Fruit fly (Drosophila melanogaster) whole organism, prepupa: Measurements from ENCODE around the gene CalpB.
A peak's percentile ranks its signal among the peaks of the same experiment; 100 is the strongest.

ENCODE experiments used
- Blimp-1 ChIP-seq: fragments of 200-800 bp; sonication (Bioruptor generic); optimal IDR thresholded peaks from 3 replicates; lab custom pipeline; 2017; ENCODE audit warnings: missing biosample characterization, missing genetic modification characterization, mild to moderate bottlenecking, moderate library complexity, missing genetic modification reagents
- CG15336 ChIP-seq: fragments of 200-800 bp; sonication (Bioruptor generic); IDR thresholded peaks from 2 replicates; pipeline ENCODE4 v1.3.6; 2022; ENCODE audit warnings: missing biosample characterization, missing genetic modification characterization
- CG6792 ChIP-seq: fragments of 200-800 bp; sonication (Bioruptor generic); optimal IDR thresholded peaks from 3 replicates; lab custom pipeline; 2016; ENCODE audit warnings: missing biosample characterization, missing genetic modification characterization
- CG9139 ChIP-seq: fragments of 200-800 bp; sonication (Bioruptor generic); optimal IDR thresholded peaks from 3 replicates; lab custom pipeline; 2017; ENCODE audit warnings: missing biosample characterization, mild to moderate bottlenecking, missing genetic modification characterization
- Gug ChIP-seq: fragments of 200-800 bp; sonication (Bioruptor generic); IDR thresholded peaks from 2 replicates; pipeline ENCODE4 v1.3.6; 2022; ENCODE audit warnings: missing biosample characterization, missing genetic modification characterization
- Hr39 ChIP-seq: fragments of 200-800 bp; sonication (Bioruptor generic); optimal IDR thresholded peaks from 2 replicates; lab custom pipeline; 2016; ENCODE audit warnings: missing biosample characterization, missing genetic modification characterization
- OdsH ChIP-seq: fragments of 200-800 bp; sonication (Bioruptor generic); optimal IDR thresholded peaks from 3 replicates; lab custom pipeline; 2016; ENCODE audit warnings: missing biosample characterization, missing genetic modification characterization
- Smox ChIP-seq: fragments of 200-800 bp; sonication (Bioruptor generic); optimal IDR thresholded peaks from 3 replicates; lab custom pipeline; 2016; ENCODE audit warnings: missing biosample characterization, missing genetic modification characterization
- dac ChIP-seq: fragments of 200-800 bp; sonication (Bioruptor generic); optimal IDR thresholded peaks from 2 replicates; lab custom pipeline; 2017; ENCODE audit warnings: missing biosample characterization, mild to moderate bottlenecking, missing genetic modification characterization
- fkh ChIP-seq: fragments of 200-800 bp; sonication (Bioruptor generic); optimal IDR thresholded peaks from 3 replicates; lab custom pipeline; 2017; ENCODE audit warnings: missing biosample characterization, mild to moderate bottlenecking, missing genetic modification characterization, moderate library complexity

dm6 chr3L:9872035-9872434 lies 16.5 kb upstream of the CalpB start:
- TF ChIP-seq Smox (GFP tag; lab: Kevin White, UChicago) = no peak
- TF ChIP-seq Gug (GFP tag; lab: Robert Waterston, UW) = no peak
- no peak for TF ChIP-seq OdsH (GFP tag; lab: Kevin White, UChicago)
- no peak for TF ChIP-seq CG9139 (GFP tag; lab: Kevin White, UChicago)
- peak; percentile 48; the same call in 1 of the 2 replicates for TF ChIP-seq CG15336 (GFP tag; lab: Robert Waterston, UW)
- no peak for TF ChIP-seq fkh (GFP tag; lab: Kevin White, UChicago)
- TF ChIP-seq dac (GFP tag; lab: Kevin White, UChicago) = no peak
- no peak for TF ChIP-seq Hr39 (GFP tag; lab: Kevin White, UChicago)
- TF ChIP-seq Blimp-1 (GFP tag; lab: Kevin White, UChicago) = no peak
- no peak for TF ChIP-seq CG6792 (GFP tag; lab: Kevin White, UChicago)
